Worm (Caenorhabditis elegans): ENCODE data around the gene F17E9.18.
A peak's percentile ranks its signal among the peaks of the same experiment; 100 is the strongest.

F17E9.18 gene

ce11 chrIV:8333988-8334863 lies 12.7 kb downstream of the F17E9.18 start, which contains the start of gene his-32 (continued):
- TF ChIP-seq ahr-1 (tag; optimal IDR thresholded peaks at IDR 0.05), result no peak
- TF ChIP-seq ceh-14 (tag; optimal IDR thresholded peaks at IDR 0.05), result no peak
- TF ChIP-seq unc-55 (GFP tag; optimal IDR thresholded peaks at IDR 0.05), result peak; percentile 19
- TF ChIP-seq fkh-10 (GFP tag; optimal IDR thresholded peaks at IDR 0.05), result no peak
- no peak for TF ChIP-seq C38D4.7 (GFP tag; optimal IDR thresholded peaks at IDR 0.05)
- TF ChIP-seq ceh-2 (tag; optimal IDR thresholded peaks at IDR 0.05), result peak; percentile 52
- TF ChIP-seq pag-3 (tag; optimal IDR thresholded peaks at IDR 0.05; ENCODE audit: borderline replicate concordance), result no peak
- peak; percentile 3 for TF ChIP-seq gmeb-2 (tag; optimal IDR thresholded peaks at IDR 0.05)
- TF ChIP-seq tbx-2 (tag; optimal IDR thresholded peaks at IDR 0.05), result peak; percentile 81
- peak; percentile 90 for TF ChIP-seq ref-2 (tag; optimal IDR thresholded peaks at IDR 0.05)
- peak; percentile 83 for TF ChIP-seq sox-2 (GFP tag; IDR thresholded peaks at IDR 0.05)
- no peak for TF ChIP-seq sox-4 (tag; optimal IDR thresholded peaks at IDR 0.05)
- TF ChIP-seq ceh-6 (GFP tag; optimal IDR thresholded peaks at IDR 0.05), result no peak
- peak; percentile 66 for TF ChIP-seq ztf-16 (tag; optimal IDR thresholded peaks at IDR 0.05)
- no peak for TF ChIP-seq nhr-11 (tag; optimal IDR thresholded peaks at IDR 0.05)
- TF ChIP-seq K09A11.1 (tag; optimal IDR thresholded peaks at IDR 0.05; ENCODE audit: insufficient read depth), result no peak
- TF ChIP-seq pax-1 (tag; optimal IDR thresholded peaks at IDR 0.05), result peak; percentile 85
- peak; percentile 86 for TF ChIP-seq ceh-31 (tag; optimal IDR thresholded peaks at IDR 0.05)
- no peak for TF ChIP-seq hlh-8 (tag; optimal IDR thresholded peaks at IDR 0.05)
- no peak for TF ChIP-seq T23F11.4 (GFP tag; optimal IDR thresholded peaks at IDR 0.05)
- peak; percentile 79 for TF ChIP-seq tbx-7 (tag; optimal IDR thresholded peaks at IDR 0.05)
- TF ChIP-seq sdc-2 (tag; optimal IDR thresholded peaks at IDR 0.05), result peak; percentile 56

- TF ChIP-seq che-1 (tag; optimal IDR thresholded peaks at IDR 0.05) (no peak), ets-4 (tag; optimal IDR thresholded peaks at IDR 0.05) (no peak), madf-2 (tag; optimal IDR thresholded peaks at IDR 0.05) (no peak), eyg-1 (tag; optimal IDR thresholded peaks at IDR 0.05) (no peak), K09A11.1 (tag; optimal IDR thresholded peaks at IDR 0.05; ENCODE audit: insufficient read depth) (no peak), dmd-4 (tag; optimal IDR thresholded peaks at IDR 0.05; ENCODE audit: borderline replicate concordance) (no peak)
Observed at ce11 chrIV:8333954-8333987, 13.2 kb downstream of the F17E9.18 start, which contains the start of gene his-31. Gene his-31 (minus strand): TSS chrIV:8333983.

ce11 chrIV:8333554-8333953 lies 13.4 kb downstream of the F17E9.18 start:
- TF ChIP-seq ztf-16 (tag; optimal IDR thresholded peaks at IDR 0.05), result no peak
- peak; percentile 35 for TF ChIP-seq ama-1 (optimal IDR thresholded peaks at IDR 0.05)

ce11 chrIV:8333034-8333433 lies 13.9 kb downstream of the F17E9.18 start:
- TF ChIP-seq C38D4.7 (GFP tag; optimal IDR thresholded peaks at IDR 0.05) (no peak), dve-1 (tag; optimal IDR thresholded peaks at IDR 0.05) (no peak), ceh-14 (tag; optimal IDR thresholded peaks at IDR 0.05) (no peak), pha-2 (tag; optimal IDR thresholded peaks at IDR 0.05) (no peak), ahr-1 (tag; optimal IDR thresholded peaks at IDR 0.05) (no peak), madf-2 (tag; optimal IDR thresholded peaks at IDR 0.05) (no peak), lim-6 (tag; optimal IDR thresholded peaks at IDR 0.05) (no peak), ets-4 (tag; optimal IDR thresholded peaks at IDR 0.05) (no peak), ceh-34 (tag; optimal IDR thresholded peaks at IDR 0.05) (no peak), pqm-1 (tag; optimal IDR thresholded peaks at IDR 0.05) (no peak), sox-4 (tag; optimal IDR thresholded peaks at IDR 0.05) (no peak), pat-9 (tag; optimal IDR thresholded peaks at IDR 0.05) (no peak), che-1 (tag; optimal IDR thresholded peaks at IDR 0.05) (no peak), ref-2 (tag; optimal IDR thresholded peaks at IDR 0.05) (no peak), ceh-6 (GFP tag; optimal IDR thresholded peaks at IDR 0.05) (no peak), sdc-2 (tag; optimal IDR thresholded peaks at IDR 0.05) (no peak), ceh-45 (GFP tag; IDR thresholded peaks at IDR 0.05) (no peak), Y22D7AL.16 (tag; optimal IDR thresholded peaks at IDR 0.05) (no peak), K02D7.2 (tag; optimal IDR thresholded peaks at IDR 0.05) (no peak)

All from whole organism, late embryonic.